In the genomic region with DNA sequence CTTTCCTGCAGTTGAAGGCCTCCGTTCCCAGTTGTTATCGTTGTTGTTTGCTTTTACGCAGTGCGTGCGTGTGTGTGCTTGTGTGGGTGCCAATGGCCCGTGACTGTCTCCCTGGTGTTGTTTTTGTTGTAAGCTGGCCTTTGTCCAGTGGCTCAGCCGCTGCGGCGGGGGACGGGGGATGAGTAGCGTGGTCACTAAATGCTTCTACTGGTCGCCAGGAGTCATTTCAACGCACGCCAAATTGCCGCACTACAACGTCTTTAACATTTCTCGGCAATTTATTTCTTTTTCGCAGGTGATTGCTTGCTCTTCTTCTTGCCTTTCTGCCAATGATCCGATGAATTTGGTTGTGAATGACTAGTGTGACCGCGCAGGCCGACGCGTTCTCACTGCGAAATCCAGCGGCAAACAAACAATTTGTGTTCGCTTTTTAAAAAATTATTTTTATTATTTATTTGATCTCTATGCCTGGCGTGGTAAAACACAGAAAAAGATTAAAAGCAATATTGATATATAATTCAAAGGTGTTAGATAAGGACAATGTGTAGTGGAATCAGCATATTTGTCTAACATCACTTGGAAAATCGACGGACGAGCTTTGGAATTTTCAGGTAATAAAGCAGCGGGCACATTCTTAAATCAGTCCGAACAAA, we compare ENCODE assay signal across 5 fruit fly cellular contexts.
TF ChIP-seq lines count a peak whose summit lies in the region.

A gene (minus strand): TSS at position 450 of the 653 bp plus-strand sequence.
A gene (plus strand): TSS at position 608 of the 653 bp plus-strand sequence.

TF ChIP-seq in whole organism, adult, 20 proteins besides CTCF, POLR2A, EP300 and RAD21 (continued from another document):
- TF ChIP-seq cic (GFP tag; optimal IDR thresholded peaks at IDR 0.05; lab: Kevin White, UChicago) = no peak
- TF ChIP-seq cnc (optimal IDR thresholded peaks at IDR 0.05; lab: Kevin White, UChicago) = no peak
- peak; percentile 76 for TF ChIP-seq CG33017 (tag; optimal IDR thresholded peaks at IDR 0.05; lab: Kevin White, UChicago)
- TF ChIP-seq CG5204 (GFP tag; optimal IDR thresholded peaks at IDR 0.05; lab: Kevin White, UChicago) = peak; percentile 83

TF ChIP-seq in whole organism, embryonic, 481 proteins besides CTCF, POLR2A, EP300 and RAD21 (continued from another document and continues in another):
- TF ChIP-seq CG3065 (GFP tag; optimal IDR thresholded peaks at IDR 0.05; lab: Kevin White, UChicago) (peak; percentile 74), gcm2 (GFP tag; optimal IDR thresholded peaks at IDR 0.05; lab: Kevin White, UChicago) (no peak), CG33557 (GFP tag; optimal IDR thresholded peaks at IDR 0.05; lab: Kevin White, UChicago) (peak; percentile 66), Nf-YA (GFP tag; IDR thresholded peaks at IDR 0.05; lab: Robert Waterston, UW) (peak; percentile 84), CG7928 (GFP tag; optimal IDR thresholded peaks at IDR 0.05; lab: Kevin White, UChicago) (peak; percentile 69), CG34376 (GFP tag; optimal IDR thresholded peaks at IDR 0.05; lab: Kevin White, UChicago) (no peak), dm (GFP tag; optimal IDR thresholded peaks at IDR 0.05; lab: Kevin White, UChicago) (peak; percentile 53), Hr3 (GFP tag; optimal IDR thresholded peaks at IDR 0.05; lab: Kevin White, UChicago) (peak; percentile 93), gce (GFP tag; IDR thresholded peaks at IDR 0.05; lab: Robert Waterston, UW) (peak; percentile 69; the same call in 1 of the 3 replicates), vvl (GFP tag; IDR thresholded peaks at IDR 0.05; lab: Robert Waterston, UW) (peak; percentile 96), Dip2 (GFP tag; IDR thresholded peaks at IDR 0.05; lab: Robert Waterston, UW) (peak; percentile 51; the same call in 1 of the 2 replicates), Hand (GFP tag; optimal IDR thresholded peaks at IDR 0.05; lab: Kevin White, UChicago) (peak; percentile 52), HLH4C (GFP tag; IDR thresholded peaks at IDR 0.05; lab: Robert Waterston, UW; ENCODE audit: partially characterized antibody) (0 out of 3 replicates have a peak, but pooled peaks have one; percentile 31), fu2 (GFP tag; optimal IDR thresholded peaks at IDR 0.05; lab: Kevin White, UChicago) (peak; percentile 69), E2f2 (GFP tag; IDR thresholded peaks at IDR 0.05; lab: Robert Waterston, UW) (peak; percentile 86), Dek (tag; optimal IDR thresholded peaks at IDR 0.05; lab: Kevin White, UChicago) (peak; percentile 92), fru (optimal IDR thresholded peaks at IDR 0.05; lab: Kevin White, UChicago) (no peak), CG2889 (GFP tag; IDR thresholded peaks at IDR 0.05; lab: Robert Waterston, UW) (peak; percentile 91), fd64A (GFP tag; optimal IDR thresholded peaks at IDR 0.05; lab: Kevin White, UChicago) (no peak), Pdp1 (GFP tag; optimal IDR thresholded peaks at IDR 0.05; lab: Kevin White, UChicago) (peak; percentile 90 to 93), CG10431 (GFP tag; optimal IDR thresholded peaks at IDR 0.05; lab: Kevin White, UChicago) (peak; percentile 27), phol (tag; optimal IDR thresholded peaks at IDR 0.05; lab: Kevin White, UChicago) (peak; percentile 96), Scr (GFP tag; IDR thresholded peaks at IDR 0.05; lab: Robert Waterston, UW; ENCODE audit: partially characterized antibody) (peak; percentile 57), CG10959 (GFP tag; IDR thresholded peaks at IDR 0.05; lab: Robert Waterston, UW) (peak; percentile 92), CG42726 (GFP tag; IDR thresholded peaks at IDR 0.05; lab: Robert Waterston, UW; ENCODE audit: partially characterized antibody) (no peak), dimm (GFP tag; IDR thresholded peaks at IDR 0.05; lab: Robert Waterston, UW) (peak; percentile 82), CG34422 (GFP tag; IDR thresholded peaks at IDR 0.05; lab: Robert Waterston, UW) (peak; percentile 97), CG7963 (GFP tag; IDR thresholded peaks at IDR 0.05; lab: Robert Waterston, UW; ENCODE audit: partially characterized antibody) (no peak)

TF ChIP-seq in whole organism, prepupa, 60 proteins besides CTCF, POLR2A, EP300 and RAD21 (continued from another document and continues in another):
- TF ChIP-seq lz (GFP tag; optimal IDR thresholded peaks at IDR 0.05; lab: Kevin White, UChicago) (peak; percentile 85), Met (GFP tag; optimal IDR thresholded peaks at IDR 0.05; lab: Kevin White, UChicago) (peak; percentile 83), Lpt (GFP tag; optimal IDR thresholded peaks at IDR 0.05; lab: Kevin White, UChicago) (peak; percentile 83), CG3919 (GFP tag; optimal IDR thresholded peaks at IDR 0.05; lab: Kevin White, UChicago) (peak; percentile 82), Sox14 (GFP tag; optimal IDR thresholded peaks at IDR 0.05; lab: Kevin White, UChicago) (peak; percentile 92), achi (GFP tag; optimal IDR thresholded peaks at IDR 0.05; lab: Kevin White, UChicago) (peak; percentile 80), pdm3 (GFP tag; optimal IDR thresholded peaks at IDR 0.05; lab: Kevin White, UChicago) (peak; percentile 89), CG1621 (tag; optimal IDR thresholded peaks at IDR 0.05; lab: Kevin White, UChicago) (peak; percentile 68), CG11902 (GFP tag; optimal IDR thresholded peaks at IDR 0.05; lab: Kevin White, UChicago) (peak; percentile 85), Eip75B (GFP tag; optimal IDR thresholded peaks at IDR 0.05; lab: Kevin White, UChicago) (peak; percentile 80), net (GFP tag; optimal IDR thresholded peaks at IDR 0.05; lab: Kevin White, UChicago) (peak; percentile 71), CG10669 (GFP tag; optimal IDR thresholded peaks at IDR 0.05; lab: Kevin White, UChicago) (peak; percentile 77), CG8319 (GFP tag; optimal IDR thresholded peaks at IDR 0.05; lab: Kevin White, UChicago) (peak; percentile 68), Ets21C (GFP tag; optimal IDR thresholded peaks at IDR 0.05; lab: Kevin White, UChicago) (peak; percentile 88), fd85E (GFP tag; optimal IDR thresholded peaks at IDR 0.05; lab: Kevin White, UChicago) (no peak), Smox (GFP tag; optimal IDR thresholded peaks at IDR 0.05; lab: Kevin White, UChicago) (peak; percentile 81), CG6276 (GFP tag; optimal IDR thresholded peaks at IDR 0.05; lab: Kevin White, UChicago) (no peak), CG31627 (GFP tag; optimal IDR thresholded peaks at IDR 0.05; lab: Kevin White, UChicago) (peak; percentile 90), Gug (GFP tag; IDR thresholded peaks at IDR 0.05; lab: Robert Waterston, UW) (peak; percentile 94), Ets96B (tag; optimal IDR thresholded peaks at IDR 0.05; lab: Kevin White, UChicago) (peak; percentile 77), Blimp-1 (GFP tag; optimal IDR thresholded peaks at IDR 0.05; lab: Kevin White, UChicago) (peak; percentile 21), fd59A (GFP tag; optimal IDR thresholded peaks at IDR 0.05; lab: Kevin White, UChicago) (peak; percentile 53), CG10631 (GFP tag; optimal IDR thresholded peaks at IDR 0.05; lab: Kevin White, UChicago) (peak; percentile 89), Eip93F (GFP tag; optimal IDR thresholded peaks at IDR 0.05; lab: Kevin White, UChicago) (peak; percentile 82), ss (GFP tag; optimal IDR thresholded peaks at IDR 0.05; lab: Kevin White, UChicago) (peak; percentile 56 to 74), fkh (GFP tag; optimal IDR thresholded peaks at IDR 0.05; lab: Kevin White, UChicago) (peak; percentile 54), CG8632 (GFP tag; optimal IDR thresholded peaks at IDR 0.05; lab: Kevin White, UChicago) (peak; percentile 69), CG8119 (GFP tag; IDR thresholded peaks at IDR 0.05; lab: Robert Waterston, UW) (peak; percentile 78), cyc (GFP tag; optimal IDR thresholded peaks at IDR 0.05; lab: Kevin White, UChicago) (peak; percentile 87), CG6163 (GFP tag; IDR thresholded peaks at IDR 0.05; lab: Robert Waterston, UW) (peak; percentile 91), svp (GFP tag; lab: Kevin White, UChicago) (peak; percentile 96)

TF ChIP-seq in whole organism, pupa, 21 proteins besides CTCF, POLR2A, EP300 and RAD21 (continued from another document):
- TF ChIP-seq Ets98B (GFP tag; IDR thresholded peaks at IDR 0.05; lab: Robert Waterston, UW) (peak; percentile 91), CG8159 (tag; optimal IDR thresholded peaks at IDR 0.05; lab: Kevin White, UChicago) (peak; percentile 85)

TF ChIP-seq in whole organism, wandering third instar larva, 38 proteins besides CTCF, POLR2A, EP300 and RAD21 (continued from another document):
- TF ChIP-seq HLH106 (tag; optimal IDR thresholded peaks at IDR 0.05; lab: Kevin White, UChicago) = peak; percentile 88
- TF ChIP-seq dl (GFP tag; optimal IDR thresholded peaks at IDR 0.05; lab: Kevin White, UChicago; ENCODE audit: insufficient read depth in 1 of 2, partially characterized antibody in 2 of 2) = no peak
- TF ChIP-seq usp (GFP tag; optimal IDR thresholded peaks at IDR 0.05; lab: Kevin White, UChicago) = no peak
- no peak for TF ChIP-seq lola (GFP tag; optimal IDR thresholded peaks at IDR 0.05; lab: Kevin White, UChicago)
- peak; percentile 79 for TF ChIP-seq h (GFP tag; optimal IDR thresholded peaks at IDR 0.05; lab: Kevin White, UChicago)
- TF ChIP-seq N (GFP tag; optimal IDR thresholded peaks at IDR 0.05; lab: Kevin White, UChicago) = peak; percentile 73
- no peak for TF ChIP-seq Dif (GFP tag; optimal IDR thresholded peaks at IDR 0.05; lab: Kevin White, UChicago; ENCODE audit: partially characterized antibody)
- TF ChIP-seq Vsx2 (GFP tag; optimal IDR thresholded peaks at IDR 0.05; lab: Kevin White, UChicago; ENCODE audit: partially characterized antibody) = no peak
- TF ChIP-seq psq (GFP tag; optimal IDR thresholded peaks at IDR 0.05; lab: Kevin White, UChicago) = peak; percentile 62
- no peak for TF ChIP-seq jim (GFP tag; optimal IDR thresholded peaks at IDR 0.05; lab: Kevin White, UChicago)
- peak; percentile 72 for TF ChIP-seq fru (GFP tag; optimal IDR thresholded peaks at IDR 0.05; lab: Kevin White, UChicago)
- no peak for TF ChIP-seq tai (GFP tag; optimal IDR thresholded peaks at IDR 0.05; lab: Kevin White, UChicago)
- TF ChIP-seq foxo (GFP tag; optimal IDR thresholded peaks at IDR 0.05; lab: Kevin White, UChicago) = peak in 1 of 2 experiments; percentile 81
- peak; percentile 72 for TF ChIP-seq sage (GFP tag; optimal IDR thresholded peaks at IDR 0.05; lab: Kevin White, UChicago)
- TF ChIP-seq Hr78 (GFP tag; optimal IDR thresholded peaks at IDR 0.05; lab: Kevin White, UChicago) = no peak
- TF ChIP-seq Dfd (GFP tag; optimal IDR thresholded peaks at IDR 0.05; lab: Kevin White, UChicago) = no peak
- TF ChIP-seq Rel (GFP tag; optimal IDR thresholded peaks at IDR 0.05; lab: Kevin White, UChicago) = peak; percentile 3
- TF ChIP-seq Rel (tag; optimal IDR thresholded peaks at IDR 0.05; lab: Kevin White, UChicago) = peak; percentile 60
TF ChIP-seq in whole organism, wandering third instar larva: peak in this region for 22.
